Fruit fly (Drosophila melanogaster): ENCODE results near the gene CG5126.

CG5126 gene

dm6 chr2L:1172704-1173107 is 11.1 kb downstream of the CG5126 start, which contains the start of the genes Charon and CG4887 (continued):
- TF ChIP-seq sd (tag; optimal IDR thresholded peaks at IDR 0.05) (no peak), CG11696 (GFP tag; IDR thresholded peaks at IDR 0.05) (no peak), CG11723 (GFP tag; optimal IDR thresholded peaks at IDR 0.05) (no peak), Scr (GFP tag; IDR thresholded peaks at IDR 0.05; ENCODE audit: partially characterized antibody) (peak; percentile 82), CG17802 (tag; optimal IDR thresholded peaks at IDR 0.05) (peak; percentile 43), Opbp (GFP tag; IDR thresholded peaks at IDR 0.05; ENCODE audit: partially characterized antibody) (0 out of 3 replicates have a peak, but pooled peaks have one; percentile 51), H2.0 (GFP tag; IDR thresholded peaks at IDR 0.05) (peak; percentile 56), vvl (GFP tag; IDR thresholded peaks at IDR 0.05) (peak; percentile 86), Lpt (GFP tag; optimal IDR thresholded peaks at IDR 0.05) (no peak), CG2875 (GFP tag; optimal IDR thresholded peaks at IDR 0.05) (no peak), Mrtf (GFP tag; IDR thresholded peaks at IDR 0.05) (0 out of 3 replicates have a peak, but pooled peaks have one; percentile 44), Fer1 (GFP tag; optimal IDR thresholded peaks at IDR 0.05) (peak; percentile 86), CG2116 (GFP tag; optimal IDR thresholded peaks at IDR 0.05) (peak; percentile 73), chif (GFP tag; optimal IDR thresholded peaks at IDR 0.05) (peak; percentile 75 to 84), lov (optimal IDR thresholded peaks at IDR 0.05) (no peak), lov (GFP tag; IDR thresholded peaks at IDR 0.05) (peak; percentile 49; the same call in 1 of the 3 replicates), CG6813 (GFP tag; optimal IDR thresholded peaks at IDR 0.05) (no peak), Ravus (GFP tag; IDR thresholded peaks at IDR 0.05) (no peak; the same call in 1 of the 2 replicates), HmgZ (tag; optimal IDR thresholded peaks at IDR 0.05) (peak; percentile 89), slp2 (GFP tag; optimal IDR thresholded peaks at IDR 0.05) (peak; percentile 75), CG8765 (GFP tag; IDR thresholded peaks at IDR 0.05) (peak; percentile 48; the same call in 1 of the 2 replicates), ara (GFP tag; IDR thresholded peaks at IDR 0.05) (peak; percentile 75; the same call in 1 of the 2 replicates), ab (GFP tag; optimal IDR thresholded peaks at IDR 0.05) (peak; percentile 58), maf-S (GFP tag; optimal IDR thresholded peaks at IDR 0.05) (peak; percentile 79), CG30403 (GFP tag; optimal IDR thresholded peaks at IDR 0.05) (peak; percentile 92), CG12391 (tag; optimal IDR thresholded peaks at IDR 0.05) (peak; percentile 88), Awh (GFP tag; IDR thresholded peaks at IDR 0.05) (0 out of 2 replicates have a peak, but pooled peaks have one; percentile 19), CG9876 (GFP tag; optimal IDR thresholded peaks at IDR 0.05) (peak; percentile 71), sob (GFP tag; IDR thresholded peaks at IDR 0.05) (peak; percentile 89), CG42726 (GFP tag; IDR thresholded peaks at IDR 0.05; ENCODE audit: partially characterized antibody) (no peak), ap (GFP tag; IDR thresholded peaks at IDR 0.05) (peak; percentile 51), CG8388 (GFP tag; optimal IDR thresholded peaks at IDR 0.05) (peak; percentile 71), CG9817 (tag; optimal IDR thresholded peaks at IDR 0.05) (peak; percentile 89), CG33557 (GFP tag; optimal IDR thresholded peaks at IDR 0.05) (peak; percentile 82), CG9437 (GFP tag; optimal IDR thresholded peaks at IDR 0.05) (peak; percentile 67), lbe (GFP tag; optimal IDR thresholded peaks at IDR 0.05) (no peak), ci (GFP tag; IDR thresholded peaks at IDR 0.05) (peak; percentile 76), slou (GFP tag; optimal IDR thresholded peaks at IDR 0.05) (peak; percentile 84), Gug (GFP tag; IDR thresholded peaks at IDR 0.05) (peak; percentile 83), kni (GFP tag; optimal IDR thresholded peaks at IDR 0.05) (no peak), CG30020 (tag; optimal IDR thresholded peaks at IDR 0.05) (no peak), NK7.1 (GFP tag; optimal IDR thresholded peaks at IDR 0.05) (peak; percentile 45), CHES-1-like (GFP tag; optimal IDR thresholded peaks at IDR 0.05) (peak; percentile 91), dpn (GFP tag; optimal IDR thresholded peaks at IDR 0.05) (peak; percentile 87 to 88), Deaf1 (tag; optimal IDR thresholded peaks at IDR 0.05) (peak; percentile 44), chm (GFP tag; IDR thresholded peaks at IDR 0.05) (peak; percentile 61; the same call in 1 of the 2 replicates), org-1 (GFP tag; optimal IDR thresholded peaks at IDR 0.05) (peak; percentile 51), CG6254 (GFP tag; optimal IDR thresholded peaks at IDR 0.05) (no peak), YL-1 (GFP tag; optimal IDR thresholded peaks at IDR 0.05) (peak; percentile 85), Lhr (GFP tag; optimal IDR thresholded peaks at IDR 0.05) (peak; percentile 67)

All from whole organism, embryonic.